Worm (Caenorhabditis elegans) whole organism, L2 larva: Measurements from ENCODE around the gene F40E10.5.
A peak's percentile ranks its signal among the peaks of the same experiment; 100 is the strongest.

Experiments used
- C34F6.9 ChIP-seq: fragments of 150-350 bp; optimal IDR thresholded peaks from 2 replicates; lab custom pipeline; 2014; ENCODE audit warnings: missing biosample characterization, missing genetic modification characterization
- F13H6.1 ChIP-seq: sonication (generic microtip); optimal IDR thresholded peaks from 2 replicates; lab custom pipeline; 2016; ENCODE audit warnings: missing genetic modification characterization, missing compliant biosample characterization
- R02D3.7 ChIP-seq: fragments of 150-350 bp; optimal IDR thresholded peaks from 2 replicates; lab custom pipeline; 2014; ENCODE audit warnings: missing biosample characterization, missing genetic modification characterization
- Y55F3AM.14 ChIP-seq: fragments of 200-800 bp; sonication (Bioruptor generic); optimal IDR thresholded peaks from 2 replicates; lab custom pipeline; 2018; ENCODE audit warnings: mild to moderate bottlenecking, missing genetic modification characterization, missing compliant biosample characterization
- ZK546.5 ChIP-seq: sonication (generic microtip); optimal IDR thresholded peaks from 2 replicates; lab custom pipeline; 2017; ENCODE audit warnings: missing biosample characterization, missing genetic modification characterization
- alr-1 ChIP-seq: fragments of 150-350 bp; optimal IDR thresholded peaks from 2 replicates; lab custom pipeline; 2014; ENCODE audit warnings: missing biosample characterization, missing genetic modification characterization
- aly-2 ChIP-seq: fragments of 150-350 bp; optimal IDR thresholded peaks from 2 replicates; lab custom pipeline; 2014; ENCODE audit warnings: missing biosample characterization, missing genetic modification characterization
- ama-1 ChIP-seq: fragments of 150-350 bp; optimal IDR thresholded peaks from 2 replicates; lab custom pipeline; 2018; ENCODE audit warnings: inconsistent platforms
- blmp-1 ChIP-seq: sonication (generic microtip); optimal IDR thresholded peaks from 2 replicates; lab custom pipeline; 2017; ENCODE audit warnings: missing genetic modification characterization, mild to moderate bottlenecking, missing compliant biosample characterization, antibody characterized with exemption, moderate library complexity; ENCODE audit not compliant: insufficient read depth
- ceh-82 ChIP-seq: fragments of 150-350 bp; optimal IDR thresholded peaks from 2 replicates; lab custom pipeline; 2014; ENCODE audit warnings: missing biosample characterization, missing genetic modification characterization
- crh-2 ChIP-seq: sonication (generic microtip); optimal IDR thresholded peaks from 2 replicates; lab custom pipeline; 2017; ENCODE audit warnings: missing biosample characterization, missing genetic modification characterization
- egl-27 ChIP-seq: sonication (generic microtip); optimal IDR thresholded peaks from 3 replicates; lab custom pipeline; 2017; ENCODE audit warnings: missing biosample characterization, missing genetic modification reagents, missing genetic modification characterization
- elt-1 ChIP-seq: fragments of 150-350 bp; optimal IDR thresholded peaks from 2 replicates; lab custom pipeline; 2014; ENCODE audit warnings: missing biosample characterization, missing genetic modification characterization
- elt-3 ChIP-seq: sonication (generic microtip); optimal IDR thresholded peaks from 2 replicates; lab custom pipeline; 2017; ENCODE audit warnings: missing biosample characterization, missing genetic modification characterization
- fos-1 ChIP-seq: fragments of 150-350 bp; optimal IDR thresholded peaks from 2 replicates; lab custom pipeline; 2014; ENCODE audit warnings: missing biosample characterization, missing genetic modification characterization
- gmeb-1 ChIP-seq: fragments of 150-350 bp; optimal IDR thresholded peaks from 2 replicates; lab custom pipeline; 2014; ENCODE audit warnings: missing biosample characterization, missing genetic modification characterization
- lin-11 ChIP-seq: fragments of 150-350 bp; sonication (generic microtip); optimal IDR thresholded peaks from 2 replicates; lab custom pipeline; 2014; ENCODE audit warnings: missing biosample characterization, missing genetic modification characterization, inconsistent platforms, mixed read lengths
- lin-13 ChIP-seq: fragments of 150-350 bp; optimal IDR thresholded peaks from 2 replicates; lab custom pipeline; 2014; ENCODE audit warnings: missing biosample characterization, missing genetic modification reagents, missing genetic modification characterization
- lin-39 ChIP-seq: fragments of 150-350 bp; optimal IDR thresholded peaks from 2 replicates; lab custom pipeline; 2014; ENCODE audit warnings: missing biosample characterization, missing genetic modification reagents, missing genetic modification characterization
- lsy-2 ChIP-seq, 2 experiments: fragments of 150-350 bp in 1 of 2; sonication (generic microtip) in 1 of 2; optimal IDR thresholded peaks; 2 replicates each; lab custom pipeline; 2014 to 2017; ENCODE audit warnings: missing biosample characterization in 2 of 2, missing genetic modification characterization in 2 of 2
- mab-5 ChIP-seq: fragments of 150-350 bp; optimal IDR thresholded peaks from 2 replicates; lab custom pipeline; 2014; ENCODE audit warnings: missing biosample characterization, missing genetic modification characterization
- mdl-1 ChIP-seq, 2 experiments: fragments of 150-350 bp in 1 of 2; sonication (generic microtip) in 1 of 2; optimal IDR thresholded peaks; 2 replicates each; lab custom pipeline; 2017; ENCODE audit warnings: missing biosample characterization in 2 of 2, missing genetic modification characterization in 2 of 2
- nhr-10 ChIP-seq: sonication (generic microtip); optimal IDR thresholded peaks from 2 replicates; lab custom pipeline; 2017; ENCODE audit warnings: missing biosample characterization, missing genetic modification characterization
- nhr-11 ChIP-seq: fragments of 150-350 bp; optimal IDR thresholded peaks from 2 replicates; lab custom pipeline; 2014; ENCODE audit warnings: missing biosample characterization, missing genetic modification characterization
- nhr-129 ChIP-seq: fragments of 150-350 bp; optimal IDR thresholded peaks from 2 replicates; lab custom pipeline; 2014; ENCODE audit warnings: missing biosample characterization, missing genetic modification characterization
- nhr-21 ChIP-seq: fragments of 150-350 bp; optimal IDR thresholded peaks from 2 replicates; lab custom pipeline; 2014; ENCODE audit warnings: missing biosample characterization, missing genetic modification characterization
- nhr-23 ChIP-seq: fragments of 150-350 bp; optimal IDR thresholded peaks from 2 replicates; lab custom pipeline; 2014; ENCODE audit warnings: missing biosample characterization, missing genetic modification reagents, missing genetic modification characterization
- nhr-237 ChIP-seq: fragments of 150-350 bp; optimal IDR thresholded peaks from 2 replicates; lab custom pipeline; 2014; ENCODE audit warnings: missing biosample characterization, missing genetic modification characterization
- nhr-6 ChIP-seq: fragments of 150-350 bp; optimal IDR thresholded peaks from 2 replicates; lab custom pipeline; 2014; ENCODE audit warnings: missing biosample characterization, missing genetic modification characterization
- peb-1 ChIP-seq: fragments of 150-350 bp; optimal IDR thresholded peaks from 2 replicates; lab custom pipeline; 2014; ENCODE audit warnings: missing biosample characterization, missing genetic modification characterization
- sem-4 ChIP-seq: fragments of 150-350 bp; optimal IDR thresholded peaks from 2 replicates; lab custom pipeline; 2014; ENCODE audit warnings: missing biosample characterization, missing genetic modification reagents, missing genetic modification characterization
- skn-1 ChIP-seq: sonication (generic microtip); optimal IDR thresholded peaks from 2 replicates; lab custom pipeline; 2017; ENCODE audit warnings: missing biosample characterization, missing genetic modification characterization
- sma-3 ChIP-seq: sonication (generic microtip); optimal IDR thresholded peaks from 2 replicates; lab custom pipeline; 2016; ENCODE audit warnings: missing genetic modification reagents, missing genetic modification characterization, missing compliant biosample characterization
- sma-9 ChIP-seq, 2 experiments: fragments of 150-350 bp in 1 of 2; sonication (generic microtip) in 1 of 2; optimal IDR thresholded peaks; 2 replicates each; lab custom pipeline; 2014 to 2016; ENCODE audit warnings: missing genetic modification characterization in 2 of 2, mild to moderate bottlenecking in 1 of 2, missing biosample characterization in 1 of 2, missing compliant biosample characterization in 1 of 2, missing genetic modification reagents in 1 of 2, moderate library complexity in 1 of 2
- snpc-4 ChIP-seq: fragments of 150-350 bp; optimal IDR thresholded peaks from 2 replicates; lab custom pipeline; 2014; ENCODE audit warnings: missing biosample characterization, missing genetic modification characterization
- unc-39 ChIP-seq: fragments of 150-350 bp; optimal IDR thresholded peaks from 2 replicates; lab custom pipeline; 2014; ENCODE audit warnings: missing biosample characterization, missing genetic modification characterization
- unc-55 ChIP-seq: fragments of 150-350 bp; sonication (generic microtip); optimal IDR thresholded peaks from 3 replicates; lab custom pipeline; 2014; ENCODE audit warnings: missing biosample characterization, missing genetic modification reagents, missing genetic modification characterization
- unc-62 ChIP-seq: fragments of 150-350 bp; optimal IDR thresholded peaks from 2 replicates; lab custom pipeline; 2014; ENCODE audit warnings: missing biosample characterization, missing genetic modification reagents, missing genetic modification characterization
- zag-1 ChIP-seq: fragments of 150-350 bp; optimal IDR thresholded peaks from 2 replicates; lab custom pipeline; 2014; ENCODE audit warnings: missing biosample characterization, missing genetic modification characterization
- ztf-1 ChIP-seq: fragments of 200-800 bp; sonication (Bioruptor generic); conservative IDR thresholded peaks from 2 replicates; pipeline ENCODE4 v1.3.6; 2022; ENCODE audit warnings: missing genetic modification characterization, missing compliant biosample characterization
- ztf-4 ChIP-seq: fragments of 150-350 bp; optimal IDR thresholded peaks from 2 replicates; lab custom pipeline; 2014; ENCODE audit warnings: missing biosample characterization, missing genetic modification characterization

Gene F40E10.5

ce11 chrX:14740019-14740418 is 38.4 kb downstream of the F40E10.5 start, which contains the start of gene C05G5.1:
TSS of gene C05G5.1 (minus strand) at chrX:14740119.
- TF ChIP-seq egl-27, result no peak
- TF ChIP-seq lsy-2 (tag; optimal IDR thresholded peaks at IDR 0.05; lab: Kevin White, UChicago), result no peak
- no peak for TF ChIP-seq fos-1
- no peak for TF ChIP-seq aly-2 (tag; lab: Kevin White, UChicago)
- no peak for TF ChIP-seq nhr-23
- no peak for TF ChIP-seq nhr-10 (tag; lab: Kevin White, UChicago)
- TF ChIP-seq ceh-82 (tag; lab: Kevin White, UChicago), result no peak
- TF ChIP-seq lin-39 (tag; lab: Kevin White, UChicago), result no peak
- TF ChIP-seq crh-2 (tag; lab: Kevin White, UChicago), result peak; percentile 18
- TF ChIP-seq mdl-1 (tag; optimal IDR thresholded peaks at IDR 0.05; lab: Kevin White, UChicago), result peak in 1 of 2 experiments; percentile 31
- TF ChIP-seq nhr-237 (tag; lab: Kevin White, UChicago), result no peak
- TF ChIP-seq nhr-129, result peak; percentile 9

- TF ChIP-seq alr-1 (no peak), lin-39 (tag; lab: Kevin White, UChicago) (no peak), unc-62 (GFP tag; lab: Kevin White, UChicago) (no peak), C34F6.9 (tag; lab: Kevin White, UChicago) (no peak), lsy-2 (tag; optimal IDR thresholded peaks at IDR 0.05; lab: Kevin White, UChicago) (peak in 1 of 2 experiments; percentile 34), lin-11 (tag; lab: Kevin White, UChicago) (no peak), F13H6.1 (no peak), Y55F3AM.14 (no peak), zag-1 (tag; lab: Kevin White, UChicago) (no peak), egl-27 (no peak), ama-1 (peak; percentile 21)
Measured at ce11 chrX:14743210-14743609, 41.6 kb downstream of the F40E10.5 start.

ce11 chrX:14743780-14744179 is 42.2 kb downstream of the F40E10.5 start, which contains the start of gene C05G5.7:
TSS of gene C05G5.7 (minus strand) at chrX:14743780.
- TF ChIP-seq nhr-11 (tag; lab: Kevin White, UChicago), result no peak
- no peak for TF ChIP-seq R02D3.7 (tag; lab: Kevin White, UChicago)
- TF ChIP-seq nhr-21 (tag; lab: Kevin White, UChicago), result no peak
- TF ChIP-seq elt-3, result no peak
- no peak for TF ChIP-seq nhr-129
- TF ChIP-seq, all 48 proteins: peak for 0

- peak; percentile 61 for TF ChIP-seq snpc-4 (tag; lab: Kevin White, UChicago)
- no peak for TF ChIP-seq egl-27
- TF ChIP-seq ceh-82 (tag; lab: Kevin White, UChicago), result no peak
- peak; percentile 51 for TF ChIP-seq fos-1
- TF ChIP-seq gmeb-1 (tag; lab: Kevin White, UChicago), result peak; percentile 10
- TF ChIP-seq sma-3, result no peak
- TF ChIP-seq elt-1 (tag; lab: Kevin White, UChicago), result no peak
- TF ChIP-seq nhr-21 (tag; lab: Kevin White, UChicago), result peak; percentile 11
- peak; percentile 57 for TF ChIP-seq zag-1 (tag; lab: Kevin White, UChicago)
- TF ChIP-seq ztf-4, result no peak
- no peak for TF ChIP-seq nhr-6 (tag; lab: Kevin White, UChicago)
Measured at ce11 chrX:14744496-14744895, 42.9 kb downstream of the F40E10.5 start.

- TF ChIP-seq sem-4 (tag; lab: Kevin White, UChicago) (no peak), peb-1 (no peak), C34F6.9 (tag; lab: Kevin White, UChicago) (no peak), nhr-6 (tag; lab: Kevin White, UChicago) (no peak), F13H6.1 (no peak), elt-1 (tag; lab: Kevin White, UChicago) (no peak), mab-5 (no peak), nhr-21 (tag; lab: Kevin White, UChicago) (no peak), nhr-237 (tag; lab: Kevin White, UChicago) (no peak), unc-39 (no peak), ceh-82 (tag; lab: Kevin White, UChicago) (no peak)
- TF ChIP-seq, all 48 proteins: peak for 0
Measured at ce11 chrX:14745218-14745617, 43.6 kb downstream of the F40E10.5 start.

- TF ChIP-seq blmp-1 (peak; percentile 59), nhr-129 (peak; percentile 90), aly-2 (tag; lab: Kevin White, UChicago) (no peak), egl-27 (peak; percentile 82), C34F6.9 (tag; lab: Kevin White, UChicago) (peak; percentile 89), ztf-1 (no peak), fos-1 (peak; percentile 98), zag-1 (tag; lab: Kevin White, UChicago) (peak; percentile 84), nhr-11 (tag; lab: Kevin White, UChicago) (no peak), lin-13 (GFP tag; lab: Kevin White, UChicago) (peak; percentile 82), unc-55 (GFP tag; lab: Kevin White, UChicago) (peak; percentile 96), skn-1 (tag; lab: Kevin White, UChicago) (peak; percentile 45), sma-9 (GFP tag; optimal IDR thresholded peaks at IDR 0.05; lab: Kevin White, UChicago) (peak; percentile 93), sma-9 (tag; optimal IDR thresholded peaks at IDR 0.05; lab: Kevin White, UChicago) (no peak), crh-2 (tag; lab: Kevin White, UChicago) (peak; percentile 95), ZK546.5 (tag; lab: Kevin White, UChicago) (no peak), ceh-82 (tag; lab: Kevin White, UChicago) (peak; percentile 18), elt-1 (tag; lab: Kevin White, UChicago) (no peak), nhr-23 (no peak), elt-3 (no peak), F13H6.1 (peak; percentile 89), nhr-21 (tag; lab: Kevin White, UChicago) (peak; percentile 85)
Measured at ce11 chrX:14746948-14747347, 45.4 kb downstream of the F40E10.5 start, which contains the start of gene C05G5.2. TSS of gene C05G5.2 (plus strand) at chrX:14747303.
